Worm (Caenorhabditis elegans): ENCODE data around the gene W01B6.4.

- TF ChIP-seq aly-1 (tag; optimal IDR thresholded peaks at IDR 0.05) (no peak), ama-1 (optimal IDR thresholded peaks at IDR 0.05) (no peak), flt-1 (GFP tag; IDR thresholded peaks at IDR 0.05) (no peak), hnd-1 (tag; optimal IDR thresholded peaks at IDR 0.05) (no peak), hmg-4 (GFP tag; optimal IDR thresholded peaks at IDR 0.05) (no peak)
These were observed 38.3 kb upstream of the W01B6.4 start, which contains the start of gene F44D12.10 for ce11 chrIV:10036966-10037365.
